Fruit fly (Drosophila melanogaster) whole organism, embryonic: ENCODE results near the gene Rbp.

Experiments used
- C15 ChIP-seq: fragments of 200-800 bp; sonication (Bioruptor generic); IDR thresholded peaks from 3 replicates; pipeline ENCODE4 v1.3.6; 2022; ENCODE audit warnings: missing biosample characterization, missing genetic modification characterization
- CG12769 ChIP-seq: fragments of 200-800 bp; sonication (Bioruptor generic); optimal IDR thresholded peaks from 2 replicates; lab custom pipeline; 2019; ENCODE audit warnings: missing biosample characterization, mild to moderate bottlenecking, missing genetic modification characterization, moderate library complexity
- CG13287 ChIP-seq: fragments of 200-800 bp; sonication (Bioruptor generic); IDR thresholded peaks from 2 replicates; pipeline ENCODE4 v1.3.6; 2022; ENCODE audit warnings: missing biosample characterization, missing genetic modification characterization; ENCODE audit not compliant: partially characterized antibody
- CG1529 ChIP-seq: fragments of 200-800 bp; sonication (Bioruptor generic); optimal IDR thresholded peaks from 3 replicates; lab custom pipeline; 2018; ENCODE audit warnings: missing biosample characterization, missing genetic modification characterization
- CG15479 ChIP-seq: fragments of 200-800 bp; sonication (Bioruptor generic); optimal IDR thresholded peaks from 3 replicates; lab custom pipeline; 2019; ENCODE audit warnings: missing biosample characterization, mild to moderate bottlenecking, missing genetic modification characterization, moderate library complexity
- CG17568 ChIP-seq: fragments of 200-800 bp; sonication (Bioruptor generic); optimal IDR thresholded peaks from 2 replicates; lab custom pipeline; 2018; ENCODE audit warnings: missing biosample characterization, mild to moderate bottlenecking, missing genetic modification characterization, moderate library complexity
- CG32772 ChIP-seq: fragments of 200-800 bp; sonication (Bioruptor generic); IDR thresholded peaks from 2 replicates; pipeline ENCODE4 v1.3.6; 2022; ENCODE audit warnings: missing biosample characterization, missing genetic modification characterization
- CG33557 ChIP-seq: fragments of 200-800 bp; sonication (Bioruptor generic); optimal IDR thresholded peaks from 2 replicates; lab custom pipeline; 2019; ENCODE audit warnings: missing biosample characterization, mild to moderate bottlenecking, missing genetic modification characterization, moderate library complexity
- CG4404 ChIP-seq: fragments of 200-800 bp; sonication (Bioruptor generic); IDR thresholded peaks from 2 replicates; pipeline ENCODE4 v1.3.6; 2022; ENCODE audit warnings: missing biosample characterization, missing genetic modification characterization
- CG6765 ChIP-seq: fragments of 200-800 bp; sonication (Bioruptor generic); optimal IDR thresholded peaks from 3 replicates; lab custom pipeline; 2017; ENCODE audit warnings: missing biosample characterization, mild to moderate bottlenecking, missing genetic modification characterization
- CG7271 ChIP-seq: fragments of 200-800 bp; sonication (Bioruptor generic); optimal IDR thresholded peaks from 2 replicates; lab custom pipeline; 2018; ENCODE audit warnings: missing biosample characterization, mild to moderate bottlenecking, missing genetic modification characterization, moderate library complexity
- CG8281 ChIP-seq: fragments of 200-800 bp; sonication (Bioruptor generic); optimal IDR thresholded peaks from 2 replicates; lab custom pipeline; 2018; ENCODE audit warnings: missing biosample characterization, mild to moderate bottlenecking, missing genetic modification characterization, moderate library complexity
- CG8359 ChIP-seq: fragments of 200-800 bp; sonication (Bioruptor generic); optimal IDR thresholded peaks from 2 replicates; lab custom pipeline; 2017; ENCODE audit warnings: missing biosample characterization, mild to moderate bottlenecking, missing genetic modification characterization, borderline replicate concordance
- CG8924 ChIP-seq: fragments of 200-800 bp; optimal IDR thresholded peaks from 3 replicates; lab custom pipeline; 2019; ENCODE audit warnings: missing biosample characterization, mild to moderate bottlenecking, missing genetic modification characterization, moderate library complexity
- CG8944 ChIP-seq: fragments of 200-800 bp; sonication (Bioruptor generic); optimal IDR thresholded peaks from 3 replicates; lab custom pipeline; 2016; ENCODE audit warnings: missing biosample characterization, missing genetic modification characterization
- CG9215 ChIP-seq: fragments of 200-800 bp; sonication (Bioruptor generic); IDR thresholded peaks from 2 replicates; pipeline ENCODE4 v1.3.6; 2022; ENCODE audit warnings: missing biosample characterization, missing genetic modification characterization
- CG9727 ChIP-seq: fragments of 200-800 bp; sonication (Bioruptor generic); optimal IDR thresholded peaks from 3 replicates; lab custom pipeline; 2017; ENCODE audit warnings: missing biosample characterization, mild to moderate bottlenecking, missing genetic modification characterization
- Dad ChIP-seq: fragments of 200-800 bp; sonication (Bioruptor generic); optimal IDR thresholded peaks from 3 replicates; lab custom pipeline; 2016; ENCODE audit warnings: missing biosample characterization, missing genetic modification characterization
- Dip2 ChIP-seq: fragments of 200-800 bp; sonication (Bioruptor generic); IDR thresholded peaks from 2 replicates; pipeline ENCODE4 v1.3.6; 2022; ENCODE audit warnings: missing biosample characterization, missing genetic modification characterization
- Elba2 ChIP-seq: fragments of 200-800 bp; sonication (Bioruptor generic); optimal IDR thresholded peaks from 3 replicates; lab custom pipeline; 2016; ENCODE audit warnings: missing biosample characterization, missing genetic modification characterization
- HmgD ChIP-seq: fragments of 200-800 bp; sonication (Bioruptor generic); optimal IDR thresholded peaks from 3 replicates; lab custom pipeline; 2016; ENCODE audit warnings: missing biosample characterization, missing genetic modification characterization
- Hr3 ChIP-seq: fragments of 200-800 bp; sonication (Bioruptor generic); optimal IDR thresholded peaks from 3 replicates; lab custom pipeline; 2016; ENCODE audit warnings: missing biosample characterization, missing genetic modification characterization
- NfI ChIP-seq: fragments of 200-800 bp; sonication (Bioruptor generic); optimal IDR thresholded peaks from 3 replicates; lab custom pipeline; 2018; ENCODE audit warnings: missing biosample characterization, mild to moderate bottlenecking, missing genetic modification characterization, moderate library complexity
- Poxn ChIP-seq: fragments of 200-800 bp; sonication (Bioruptor generic); IDR thresholded peaks from 2 replicates; pipeline ENCODE4 v1.3.6; 2022; ENCODE audit warnings: missing biosample characterization, missing genetic modification characterization
- Stat92E ChIP-seq, 3 experiments: fragments of >200 bp in 2 of 3; fragments of 200-800 bp in 1 of 3; sonication (Bioruptor generic) in 1 of 3; optimal IDR thresholded peaks; 2 replicates each; lab custom pipeline; 2017 to 2019; ENCODE audit warnings: missing biosample characterization in 3 of 3, missing genetic modification characterization in 3 of 3, mild to moderate bottlenecking in 1 of 3, moderate library complexity in 1 of 3
- ap ChIP-seq: fragments of 200-800 bp; sonication (Bioruptor generic); IDR thresholded peaks from 2 replicates; pipeline ENCODE4 v1.3.6; 2022; ENCODE audit warnings: missing biosample characterization, missing genetic modification characterization
- ara ChIP-seq: fragments of 200-800 bp; sonication (Bioruptor generic); IDR thresholded peaks from 2 replicates; pipeline ENCODE4 v1.3.6; 2022; ENCODE audit warnings: missing biosample characterization, missing genetic modification characterization
- ato ChIP-seq: fragments of 200-800 bp; sonication (Bioruptor generic); IDR thresholded peaks from 2 replicates; pipeline ENCODE4 v1.3.6; 2022; ENCODE audit warnings: missing biosample characterization, missing genetic modification characterization; ENCODE audit not compliant: partially characterized antibody
- br ChIP-seq: fragments of >200 bp; optimal IDR thresholded peaks from 2 replicates; lab custom pipeline; 2017
- cg ChIP-seq: fragments of 200-800 bp; sonication (Bioruptor generic); optimal IDR thresholded peaks from 3 replicates; lab custom pipeline; 2019; ENCODE audit warnings: missing biosample characterization, mild to moderate bottlenecking, missing genetic modification characterization, moderate library complexity
- chn ChIP-seq: fragments of 200-800 bp; sonication (Bioruptor generic); optimal IDR thresholded peaks from 2 replicates; lab custom pipeline; 2016; ENCODE audit warnings: missing biosample characterization, missing genetic modification characterization
- croc ChIP-seq: fragments of 200-800 bp; sonication (Bioruptor generic); conservative IDR thresholded peaks from 3 replicates; pipeline ENCODE4 v1.3.6; 2022; ENCODE audit warnings: missing biosample characterization, missing genetic modification characterization
- dimm ChIP-seq: fragments of 200-800 bp; sonication (Bioruptor generic); IDR thresholded peaks from 2 replicates; pipeline ENCODE4 v1.3.6; 2022; ENCODE audit warnings: missing biosample characterization, missing genetic modification characterization
- gem ChIP-seq: fragments of 200-800 bp; sonication (Bioruptor generic); optimal IDR thresholded peaks from 2 replicates; lab custom pipeline; 2019; ENCODE audit warnings: missing biosample characterization, mild to moderate bottlenecking, missing genetic modification characterization, moderate library complexity
- grau ChIP-seq: fragments of 200-800 bp; optimal IDR thresholded peaks from 3 replicates; lab custom pipeline; 2019; ENCODE audit warnings: missing biosample characterization, mild to moderate bottlenecking, missing genetic modification characterization, moderate library complexity
- gro ChIP-seq: fragments of 200-800 bp; sonication (Bioruptor generic); optimal IDR thresholded peaks from 2 replicates; lab custom pipeline; 2016; ENCODE audit warnings: missing biosample characterization, missing genetic modification characterization
- jing ChIP-seq: fragments of 200-800 bp; sonication (Bioruptor generic); optimal IDR thresholded peaks from 2 replicates; lab custom pipeline; 2018; ENCODE audit warnings: missing biosample characterization, mild to moderate bottlenecking, missing genetic modification characterization
- kah ChIP-seq: fragments of 200-800 bp; sonication (Bioruptor generic); optimal IDR thresholded peaks from 2 replicates; lab custom pipeline; 2018; ENCODE audit warnings: missing biosample characterization, mild to moderate bottlenecking, missing genetic modification characterization
- klu ChIP-seq: fragments of 200-800 bp; sonication (Bioruptor generic); IDR thresholded peaks from 2 replicates; pipeline ENCODE4 v1.3.6; 2022; ENCODE audit warnings: missing biosample characterization, missing genetic modification characterization
- kni ChIP-seq: fragments of 200-800 bp; sonication (Bioruptor generic); optimal IDR thresholded peaks from 3 replicates; lab custom pipeline; 2017; ENCODE audit warnings: mild to moderate bottlenecking, missing biosample characterization, missing genetic modification reagents, missing genetic modification characterization
- lab ChIP-seq: fragments of 200-800 bp; sonication (Bioruptor generic); optimal IDR thresholded peaks from 3 replicates; lab custom pipeline; 2017; ENCODE audit warnings: missing biosample characterization, missing genetic modification characterization, mild to moderate bottlenecking, moderate library complexity, missing genetic modification reagents
- nmo ChIP-seq: fragments of 200-800 bp; sonication (Bioruptor generic); optimal IDR thresholded peaks from 2 replicates; lab custom pipeline; 2018; ENCODE audit warnings: missing biosample characterization, mild to moderate bottlenecking, missing genetic modification characterization, moderate library complexity
- peb ChIP-seq: fragments of 200-800 bp; sonication (Bioruptor generic); IDR thresholded peaks from 2 replicates; pipeline ENCODE4 v1.3.6; 2022; ENCODE audit warnings: missing biosample characterization, missing genetic modification characterization
- psq ChIP-seq: fragments of 200-800 bp; sonication (Bioruptor generic); optimal IDR thresholded peaks from 2 replicates; lab custom pipeline; 2017; ENCODE audit warnings: missing biosample characterization, missing genetic modification characterization
- seq ChIP-seq: fragments of 200-800 bp; sonication (Bioruptor generic); IDR thresholded peaks from 2 replicates; pipeline ENCODE4 v1.3.6; 2022; ENCODE audit warnings: missing biosample characterization, missing genetic modification characterization
- ssp ChIP-seq: fragments of 200-800 bp; sonication (Bioruptor generic); IDR thresholded peaks from 2 replicates; pipeline ENCODE4 v1.3.6; 2022; ENCODE audit warnings: missing biosample characterization, missing genetic modification characterization
- wdn ChIP-seq: fragments of 200-800 bp; sonication (Bioruptor generic); IDR thresholded peaks from 2 replicates; pipeline ENCODE4 v1.3.6; 2022; ENCODE audit warnings: missing biosample characterization, missing genetic modification characterization
- zf30C ChIP-seq: fragments of 200-800 bp; sonication (Bioruptor generic); optimal IDR thresholded peaks from 3 replicates; lab custom pipeline; 2018; ENCODE audit warnings: missing biosample characterization, mild to moderate bottlenecking, missing genetic modification characterization
- zfh1 ChIP-seq: fragments of 200-800 bp; sonication (Bioruptor generic); IDR thresholded peaks from 3 replicates; pipeline ENCODE4 v1.3.6; 2022; ENCODE audit warnings: missing biosample characterization, missing genetic modification characterization

Gene Rbp

dm6 chr3R:15418824-15419530 lies 44.5 kb downstream of the Rbp start (continued):
- TF ChIP-seq CG4404 (GFP tag; lab: Robert Waterston, UW), result peak; percentile 83
- no peak for TF ChIP-seq kah (GFP tag; lab: Kevin White, UChicago)
- TF ChIP-seq br (lab: Kevin White, UChicago), result no peak
- TF ChIP-seq gro, result no peak
- peak; percentile 75 for TF ChIP-seq seq (GFP tag; lab: Robert Waterston, UW)
- peak; percentile 60; the same call in 2 of the 3 replicates for TF ChIP-seq croc (GFP tag; lab: Robert Waterston, UW)
- TF ChIP-seq Dip2 (GFP tag; lab: Robert Waterston, UW), result no peak
- TF ChIP-seq ssp, result peak; percentile 17; the same call in 1 of the 2 replicates
- 0 out of 2 replicates have a peak, but pooled peaks have one; percentile 3 for TF ChIP-seq wdn (GFP tag; lab: Robert Waterston, UW)
- TF ChIP-seq Poxn (GFP tag; lab: Robert Waterston, UW), result no peak
- no peak for TF ChIP-seq kni (GFP tag; lab: Kevin White, UChicago)
- peak; percentile 5 for TF ChIP-seq CG7271 (tag; lab: Kevin White, UChicago)
- TF ChIP-seq CG8944 (GFP tag; lab: Kevin White, UChicago), result no peak
- TF ChIP-seq gem (tag; lab: Kevin White, UChicago), result peak; percentile 93
- TF ChIP-seq CG6765 (GFP tag; lab: Kevin White, UChicago), result peak; percentile 27
- TF ChIP-seq CG32772 (GFP tag; lab: Robert Waterston, UW), result peak; percentile 42; the same call in 1 of the 2 replicates
- peak; percentile 80 for TF ChIP-seq Hr3 (GFP tag; lab: Kevin White, UChicago)
- TF ChIP-seq CG17568 (GFP tag; lab: Kevin White, UChicago), result no peak
- peak; percentile 94 for TF ChIP-seq CG9727 (GFP tag; lab: Kevin White, UChicago)
- 0 out of 2 replicates have a peak, but pooled peaks have one; percentile 24 for TF ChIP-seq ap
- TF ChIP-seq Elba2 (GFP tag; lab: Kevin White, UChicago), result peak; percentile 40
- no peak for TF ChIP-seq CG12769 (tag; lab: Kevin White, UChicago)
- peak; percentile 79 for TF ChIP-seq cg (GFP tag; lab: Kevin White, UChicago)
- TF ChIP-seq Stat92E (GFP tag; optimal IDR thresholded peaks at IDR 0.05; lab: Kevin White, UChicago), result peak in 1 of 3 experiments; percentile 36
- peak; percentile 53 for TF ChIP-seq NfI (GFP tag; lab: Kevin White, UChicago)
- peak; percentile 94 for TF ChIP-seq zf30C (GFP tag; lab: Kevin White, UChicago)
- no peak for TF ChIP-seq CG8359 (GFP tag; lab: Kevin White, UChicago)
- peak; percentile 33; the same call in 1 of the 3 replicates for TF ChIP-seq zfh1
- TF ChIP-seq klu, result peak; percentile 7; the same call in 1 of the 2 replicates
- peak; percentile 48 for TF ChIP-seq lab
- TF ChIP-seq ato, result no peak
- peak; percentile 63 for TF ChIP-seq CG1529 (GFP tag; lab: Kevin White, UChicago)
- TF ChIP-seq chn (GFP tag; lab: Kevin White, UChicago), result no peak
- TF ChIP-seq C15, result no peak
- peak; percentile 16 for TF ChIP-seq CG8281 (tag; lab: Kevin White, UChicago)
- TF ChIP-seq ara (GFP tag; lab: Robert Waterston, UW), result no peak; the same call in 1 of the 2 replicates
- peak; percentile 40 for TF ChIP-seq CG9215 (GFP tag; lab: Robert Waterston, UW)
- TF ChIP-seq dimm (GFP tag; lab: Robert Waterston, UW), result no peak
- no peak for TF ChIP-seq CG13287 (GFP tag; lab: Robert Waterston, UW)
- peak; percentile 87 for TF ChIP-seq grau (tag; lab: Kevin White, UChicago)
- TF ChIP-seq CG15479 (GFP tag; lab: Kevin White, UChicago), result no peak
- no peak for TF ChIP-seq Dad (GFP tag; lab: Kevin White, UChicago)
- peak; percentile 89 for TF ChIP-seq CG33557
- TF ChIP-seq CG8924 (tag; lab: Kevin White, UChicago), result peak; percentile 89
- no peak for TF ChIP-seq HmgD (GFP tag; lab: Kevin White, UChicago)
- TF ChIP-seq peb, result no peak
- peak; percentile 25 for TF ChIP-seq psq (GFP tag; lab: Kevin White, UChicago)
- TF ChIP-seq nmo (GFP tag; lab: Kevin White, UChicago), result peak; percentile 76
- TF ChIP-seq jing, result peak; percentile 22
